Fruit fly (Drosophila melanogaster): ENCODE measurements around the gene Dhc98D.

Gene Dhc98D

dm6 chr3R:28555324-28555723 is 68.6 kb downstream of the Dhc98D start:
- TF ChIP-seq insv (optimal IDR thresholded peaks at IDR 0.05) (no peak), ttk (optimal IDR thresholded peaks at IDR 0.05) (no peak), psq (optimal IDR thresholded peaks at IDR 0.05) (no peak), Sin3A (optimal IDR thresholded peaks at IDR 0.05) (no peak), h (optimal IDR thresholded peaks at IDR 0.05) (no peak), Myc (optimal IDR thresholded peaks at IDR 0.05) (no peak)

- TF ChIP-seq insv (optimal IDR thresholded peaks at IDR 0.05): no peak
- TF ChIP-seq Myc (optimal IDR thresholded peaks at IDR 0.05): no peak
- no peak for TF ChIP-seq psq (optimal IDR thresholded peaks at IDR 0.05)
- TF ChIP-seq ttk (optimal IDR thresholded peaks at IDR 0.05): no peak
- no peak for TF ChIP-seq h (optimal IDR thresholded peaks at IDR 0.05)
- TF ChIP-seq Sin3A (optimal IDR thresholded peaks at IDR 0.05): no peak
Observed at dm6 chr3R:28555793-28556192, 69.0 kb downstream of the Dhc98D start.

dm6 chr3R:28556385-28556784 is 69.6 kb downstream of the Dhc98D start:
- TF ChIP-seq insv (optimal IDR thresholded peaks at IDR 0.05) (no peak), ttk (optimal IDR thresholded peaks at IDR 0.05) (no peak), h (optimal IDR thresholded peaks at IDR 0.05) (no peak), Sin3A (optimal IDR thresholded peaks at IDR 0.05) (no peak), psq (optimal IDR thresholded peaks at IDR 0.05) (no peak), Myc (optimal IDR thresholded peaks at IDR 0.05) (no peak)

- TF ChIP-seq insv (optimal IDR thresholded peaks at IDR 0.05) (no peak), h (optimal IDR thresholded peaks at IDR 0.05) (no peak), psq (optimal IDR thresholded peaks at IDR 0.05) (no peak), Myc (optimal IDR thresholded peaks at IDR 0.05) (no peak), Sin3A (optimal IDR thresholded peaks at IDR 0.05) (no peak), ttk (optimal IDR thresholded peaks at IDR 0.05) (no peak)
Observed at dm6 chr3R:28558801-28559200, 72.0 kb downstream of the Dhc98D start.

dm6 chr3R:28561320-28561831 is 74.6 kb downstream of the Dhc98D start:
- TF ChIP-seq Sin3A (optimal IDR thresholded peaks at IDR 0.05) (no peak), insv (optimal IDR thresholded peaks at IDR 0.05) (no peak), h (optimal IDR thresholded peaks at IDR 0.05) (no peak), ttk (optimal IDR thresholded peaks at IDR 0.05) (no peak), psq (optimal IDR thresholded peaks at IDR 0.05) (no peak), Myc (optimal IDR thresholded peaks at IDR 0.05) (no peak)

- TF ChIP-seq Myc (optimal IDR thresholded peaks at IDR 0.05) (no peak), ttk (optimal IDR thresholded peaks at IDR 0.05) (no peak), Sin3A (optimal IDR thresholded peaks at IDR 0.05) (no peak), h (optimal IDR thresholded peaks at IDR 0.05) (no peak), psq (optimal IDR thresholded peaks at IDR 0.05) (no peak), insv (optimal IDR thresholded peaks at IDR 0.05) (no peak)
Observed at dm6 chr3R:28562654-28563198, 76.0 kb downstream of the Dhc98D start.

dm6 chr3R:28563531-28563930 is 76.8 kb downstream of the Dhc98D start:
- TF ChIP-seq psq (optimal IDR thresholded peaks at IDR 0.05) (no peak), insv (optimal IDR thresholded peaks at IDR 0.05) (no peak)

dm6 chr3R:28568095-28568750 is 81.5 kb downstream of the Dhc98D start:
- TF ChIP-seq psq (optimal IDR thresholded peaks at IDR 0.05) (no peak), h (optimal IDR thresholded peaks at IDR 0.05) (no peak), insv (optimal IDR thresholded peaks at IDR 0.05) (no peak), ttk (optimal IDR thresholded peaks at IDR 0.05) (no peak), Sin3A (optimal IDR thresholded peaks at IDR 0.05) (no peak), Myc (optimal IDR thresholded peaks at IDR 0.05) (no peak)

Data from Kc167 (cell line).